Worm (Caenorhabditis elegans) whole organism, L3 larva: ENCODE measurements around the gene C15B12.8.

Experiments used
- aly-2 ChIP-seq: fragments of 150-350 bp; optimal IDR thresholded peaks from 2 replicates; lab custom pipeline; 2014; ENCODE audit warnings: missing biosample characterization, missing genetic modification characterization
- elt-2 ChIP-seq: sonication (generic microtip); optimal IDR thresholded peaks from 2 replicates; lab custom pipeline; 2016; ENCODE audit warnings: missing genetic modification reagents, mild to moderate bottlenecking, missing genetic modification characterization, missing compliant biosample characterization
- fkh-10 ChIP-seq: sonication (generic microtip); optimal IDR thresholded peaks from 2 replicates; lab custom pipeline; 2017; ENCODE audit warnings: missing biosample characterization, missing genetic modification reagents, missing genetic modification characterization
- mml-1 ChIP-seq: fragments of 150-350 bp; sonication (generic microtip); optimal IDR thresholded peaks from 3 replicates; lab custom pipeline; 2014; ENCODE audit warnings: missing biosample characterization, missing genetic modification characterization
- nfya-1 ChIP-seq: sonication (generic microtip); optimal IDR thresholded peaks from 2 replicates; lab custom pipeline; 2017; ENCODE audit warnings: missing genetic modification characterization, mild to moderate bottlenecking, missing compliant biosample characterization, antibody characterized with exemption, moderate library complexity; ENCODE audit not compliant: insufficient read depth
- nhr-11 ChIP-seq: fragments of 150-350 bp; optimal IDR thresholded peaks from 2 replicates; lab custom pipeline; 2014; ENCODE audit warnings: missing biosample characterization, missing genetic modification characterization
- nhr-12 ChIP-seq: fragments of 150-350 bp; optimal IDR thresholded peaks from 2 replicates; lab custom pipeline; 2014; ENCODE audit warnings: missing biosample characterization, missing genetic modification characterization
- nhr-77 ChIP-seq: fragments of 150-350 bp; optimal IDR thresholded peaks from 2 replicates; lab custom pipeline; 2014; ENCODE audit warnings: missing biosample characterization, missing genetic modification characterization
- sea-2 ChIP-seq: fragments of 150-350 bp; sonication (generic microtip); optimal IDR thresholded peaks from 4 replicates; lab custom pipeline; 2014; ENCODE audit warnings: missing biosample characterization, missing genetic modification reagents, missing genetic modification characterization
- snpc-4 ChIP-seq: fragments of 150-350 bp; optimal IDR thresholded peaks from 2 replicates; lab custom pipeline; 2014; ENCODE audit warnings: missing biosample characterization, missing genetic modification characterization
- unc-39 ChIP-seq: sonication (generic microtip); optimal IDR thresholded peaks from 4 replicates; lab custom pipeline; 2017; ENCODE audit warnings: missing biosample characterization, missing genetic modification characterization
- unc-62 ChIP-seq: fragments of 150-350 bp; sonication (generic microtip); optimal IDR thresholded peaks from 4 replicates; lab custom pipeline; 2014; ENCODE audit warnings: missing biosample characterization, missing genetic modification reagents, missing genetic modification characterization
- zag-1 ChIP-seq: fragments of 150-350 bp; optimal IDR thresholded peaks from 2 replicates; lab custom pipeline; 2014; ENCODE audit warnings: missing biosample characterization, missing genetic modification characterization
- ztf-11 ChIP-seq: fragments of 150-350 bp; optimal IDR thresholded peaks from 2 replicates; lab custom pipeline; 2014; ENCODE audit warnings: missing biosample characterization, missing genetic modification characterization

ce11 chrX:6519946-6520345 lies 45.9 kb downstream of the C15B12.8 start:
- TF ChIP-seq mml-1 (no peak), unc-39 (tag; lab: Kevin White, UChicago) (no peak), aly-2 (tag; lab: Kevin White, UChicago) (no peak), fkh-10 (no peak), elt-2 (tag; lab: Kevin White, UChicago) (no peak), nhr-77 (no peak), nfya-1 (tag; lab: Kevin White, UChicago) (no peak), unc-62 (GFP tag; lab: Kevin White, UChicago) (no peak), nhr-11 (tag; lab: Kevin White, UChicago) (no peak), ztf-11 (no peak), sea-2 (GFP tag; lab: Kevin White, UChicago) (no peak), zag-1 (tag; lab: Kevin White, UChicago) (no peak), snpc-4 (tag; lab: Kevin White, UChicago) (no peak), nhr-12 (tag; lab: Kevin White, UChicago) (no peak)
